Worm (Caenorhabditis elegans): ENCODE data around the gene srlf-10.

Gene srlf-10

ce11 chrIII:13383159-13383558 is 18.8 kb upstream of the srlf-10 start:
- no peak for TF ChIP-seq klf-2 (GFP tag; conservative IDR thresholded peaks at IDR 0.05)
- TF ChIP-seq flt-1 (GFP tag; IDR thresholded peaks at IDR 0.05), result no peak
- no peak for TF ChIP-seq tab-1 (GFP tag; IDR thresholded peaks at IDR 0.05)
- TF ChIP-seq med-1 (GFP tag; optimal IDR thresholded peaks at IDR 0.05; ENCODE audit: insufficient read depth), result no peak
- no peak for TF ChIP-seq T22C8.4 (GFP tag; IDR thresholded peaks at IDR 0.05)
- TF ChIP-seq ztf-29 (GFP tag; IDR thresholded peaks at IDR 0.05), result no peak
- TF ChIP-seq cog-1 (tag; optimal IDR thresholded peaks at IDR 0.05), result no peak
- no peak for TF ChIP-seq ref-1 (GFP tag; conservative IDR thresholded peaks at IDR 0.05)
- TF ChIP-seq ztf-23 (GFP tag; IDR thresholded peaks at IDR 0.05), result no peak

ce11 chrIII:13385850-13386249 is 16.2 kb upstream of the srlf-10 start, which contains the start of gene T03F6.4:
TSS of gene T03F6.4 (plus strand) at chrIII:13386150.
- no peak for TF ChIP-seq ztf-29 (GFP tag; IDR thresholded peaks at IDR 0.05)
- TF ChIP-seq med-1 (GFP tag; optimal IDR thresholded peaks at IDR 0.05; ENCODE audit: insufficient read depth), result no peak
- no peak for TF ChIP-seq ref-1 (GFP tag; conservative IDR thresholded peaks at IDR 0.05)
- TF ChIP-seq flt-1 (GFP tag; IDR thresholded peaks at IDR 0.05), result no peak
- no peak for TF ChIP-seq klf-2 (GFP tag; conservative IDR thresholded peaks at IDR 0.05)
- TF ChIP-seq cog-1 (tag; optimal IDR thresholded peaks at IDR 0.05), result no peak
- no peak for TF ChIP-seq T22C8.4 (GFP tag; IDR thresholded peaks at IDR 0.05)
- TF ChIP-seq ztf-23 (GFP tag; IDR thresholded peaks at IDR 0.05), result no peak
- TF ChIP-seq tab-1 (GFP tag; IDR thresholded peaks at IDR 0.05), result no peak

- TF ChIP-seq T22C8.4 (GFP tag; IDR thresholded peaks at IDR 0.05) (no peak), ztf-29 (GFP tag; IDR thresholded peaks at IDR 0.05) (no peak), flt-1 (GFP tag; IDR thresholded peaks at IDR 0.05) (no peak), klf-2 (GFP tag; conservative IDR thresholded peaks at IDR 0.05) (no peak), med-1 (GFP tag; optimal IDR thresholded peaks at IDR 0.05; ENCODE audit: insufficient read depth) (no peak), ref-1 (GFP tag; conservative IDR thresholded peaks at IDR 0.05) (no peak), cog-1 (tag; optimal IDR thresholded peaks at IDR 0.05) (no peak), tab-1 (GFP tag; IDR thresholded peaks at IDR 0.05) (no peak), ztf-23 (GFP tag; IDR thresholded peaks at IDR 0.05) (no peak)
Observed at ce11 chrIII:13388621-13389020, 13.4 kb upstream of the srlf-10 start.

DNA sequence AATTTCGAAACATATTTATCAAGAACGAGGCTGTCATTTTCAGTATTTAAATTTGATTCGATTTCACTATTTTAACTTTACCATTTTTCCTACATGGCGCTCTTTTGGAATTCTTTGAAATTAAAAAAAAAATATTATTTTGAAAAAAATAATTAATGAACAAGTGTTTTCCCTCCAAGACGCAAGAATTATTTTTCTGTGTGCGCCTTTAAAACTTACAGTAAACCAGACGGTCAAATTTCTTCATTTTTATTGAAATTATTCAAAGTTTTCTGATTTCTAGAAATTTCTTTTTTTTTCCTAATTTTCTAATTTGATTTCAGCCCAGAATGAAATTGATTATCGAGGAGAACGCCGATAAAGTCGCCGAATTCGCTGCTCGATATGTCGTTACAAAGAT is 12.9 kb upstream of the srlf-10 start, which contains the start of gene T03F6.3:
Gene T03F6.3 (plus strand): TSS at position 318 of the 400 bp plus-strand sequence.
- TF ChIP-seq flt-1 (GFP tag; IDR thresholded peaks at IDR 0.05), result no peak
- TF ChIP-seq tab-1 (GFP tag; IDR thresholded peaks at IDR 0.05), result no peak
- no peak for TF ChIP-seq ref-1 (GFP tag; conservative IDR thresholded peaks at IDR 0.05)
- TF ChIP-seq cog-1 (tag; optimal IDR thresholded peaks at IDR 0.05), result no peak
- TF ChIP-seq ztf-29 (GFP tag; IDR thresholded peaks at IDR 0.05), result no peak
- no peak for TF ChIP-seq T22C8.4 (GFP tag; IDR thresholded peaks at IDR 0.05)
- no peak for TF ChIP-seq med-1 (GFP tag; optimal IDR thresholded peaks at IDR 0.05; ENCODE audit: insufficient read depth)
- no peak for TF ChIP-seq klf-2 (GFP tag; conservative IDR thresholded peaks at IDR 0.05)
- TF ChIP-seq ztf-23 (GFP tag; IDR thresholded peaks at IDR 0.05), result no peak

DNA sequence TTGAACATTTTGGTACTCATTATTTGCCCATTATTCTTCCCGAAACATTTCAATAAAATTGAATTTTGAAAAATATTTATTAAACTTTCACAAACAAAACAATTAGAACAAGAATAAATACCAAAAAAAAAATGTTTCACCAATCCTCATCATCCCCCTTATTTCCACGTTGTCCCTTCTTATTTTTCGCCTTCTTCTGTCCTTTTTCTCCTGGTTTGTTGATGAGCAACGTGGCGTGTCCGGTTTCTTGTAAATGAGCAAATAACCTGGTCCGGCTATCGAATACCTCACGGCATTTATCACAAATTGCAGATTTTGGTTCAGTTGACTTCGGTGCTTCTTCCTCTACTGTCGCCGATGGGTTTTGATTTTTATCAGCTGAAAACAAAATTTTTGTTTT is 11.2 kb upstream of the srlf-10 start:
- TF ChIP-seq flt-1 (GFP tag; IDR thresholded peaks at IDR 0.05) (no peak), cog-1 (tag; optimal IDR thresholded peaks at IDR 0.05) (no peak), med-1 (GFP tag; optimal IDR thresholded peaks at IDR 0.05; ENCODE audit: insufficient read depth) (no peak), tab-1 (GFP tag; IDR thresholded peaks at IDR 0.05) (no peak), ztf-29 (GFP tag; IDR thresholded peaks at IDR 0.05) (no peak)

DNA sequence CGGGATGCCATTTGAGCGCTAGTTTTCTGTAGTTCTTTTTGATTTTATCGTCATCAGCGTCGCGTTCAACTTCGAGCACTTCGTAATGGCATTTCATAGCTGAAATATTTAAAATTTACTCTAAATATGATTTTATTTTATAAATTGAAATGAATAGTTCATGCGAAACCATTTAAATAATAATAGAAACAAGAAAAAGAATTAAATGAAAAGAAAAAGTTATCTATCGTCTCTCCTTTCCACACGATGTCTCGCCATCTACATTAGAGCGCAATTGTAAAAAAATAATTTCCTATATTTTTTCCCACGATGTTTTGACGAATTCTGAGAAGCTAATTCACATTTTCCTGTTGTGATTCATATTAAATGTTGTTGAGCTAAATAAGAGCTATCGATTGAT is 8.8 kb upstream of the srlf-10 start, which contains the start of gene dnj-17:
Gene dnj-17 (minus strand): TSS at position 101 of the 400 bp plus-strand sequence.
- TF ChIP-seq T22C8.4 (GFP tag; IDR thresholded peaks at IDR 0.05), result no peak

DNA sequence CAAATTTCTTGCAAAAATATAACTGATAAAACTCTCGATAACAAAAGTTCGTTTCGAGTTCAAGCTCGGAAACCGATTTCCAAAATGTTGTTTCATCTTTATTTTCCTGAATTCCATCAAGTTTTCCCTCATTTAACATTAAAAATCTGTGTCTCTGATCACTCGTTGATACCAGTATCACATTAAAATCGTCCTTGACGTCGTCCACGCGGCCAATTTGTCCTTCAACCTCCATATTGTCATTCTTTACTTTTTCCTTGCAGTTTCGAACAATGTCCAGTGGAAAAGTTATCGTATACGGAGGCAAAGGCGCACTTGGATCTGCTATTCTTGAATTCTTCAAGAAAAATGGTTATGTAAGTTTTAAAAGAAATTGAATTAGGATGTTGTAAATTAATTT is 8.4 kb upstream of the srlf-10 start, which contains the start of gene qdpr-1:
Gene qdpr-1 (plus strand): TSS at position 264 of the 400 bp plus-strand sequence.
- TF ChIP-seq ztf-23 (GFP tag; IDR thresholded peaks at IDR 0.05) (no peak), ref-1 (GFP tag; conservative IDR thresholded peaks at IDR 0.05) (no peak), ztf-29 (GFP tag; IDR thresholded peaks at IDR 0.05) (no peak), cog-1 (tag; optimal IDR thresholded peaks at IDR 0.05) (no peak), klf-2 (GFP tag; conservative IDR thresholded peaks at IDR 0.05) (no peak), flt-1 (GFP tag; IDR thresholded peaks at IDR 0.05) (no peak), T22C8.4 (GFP tag; IDR thresholded peaks at IDR 0.05) (no peak), med-1 (GFP tag; optimal IDR thresholded peaks at IDR 0.05; ENCODE audit: insufficient read depth) (no peak), tab-1 (GFP tag; IDR thresholded peaks at IDR 0.05) (no peak)

- no peak for TF ChIP-seq ztf-23 (GFP tag; IDR thresholded peaks at IDR 0.05)
Observed at ce11 chrIII:13395262-13395661, 6.7 kb upstream of the srlf-10 start, which contains the start of gene F11F1.1. TSS of gene F11F1.1 (plus strand) at chrIII:13395562.

- TF ChIP-seq cog-1 (tag; optimal IDR thresholded peaks at IDR 0.05) (no peak), ztf-29 (GFP tag; IDR thresholded peaks at IDR 0.05) (no peak), flt-1 (GFP tag; IDR thresholded peaks at IDR 0.05) (no peak), ztf-23 (GFP tag; IDR thresholded peaks at IDR 0.05) (no peak), klf-2 (GFP tag; conservative IDR thresholded peaks at IDR 0.05) (no peak), ref-1 (GFP tag; conservative IDR thresholded peaks at IDR 0.05) (no peak), tab-1 (GFP tag; IDR thresholded peaks at IDR 0.05) (no peak), T22C8.4 (GFP tag; IDR thresholded peaks at IDR 0.05) (no peak)
Observed at ce11 chrIII:13402934-13403333, 926 bp downstream of the srlf-10 start, which contains the start of gene mig-18. TSS of gene mig-18 (plus strand) at chrIII:13403234.

DNA sequence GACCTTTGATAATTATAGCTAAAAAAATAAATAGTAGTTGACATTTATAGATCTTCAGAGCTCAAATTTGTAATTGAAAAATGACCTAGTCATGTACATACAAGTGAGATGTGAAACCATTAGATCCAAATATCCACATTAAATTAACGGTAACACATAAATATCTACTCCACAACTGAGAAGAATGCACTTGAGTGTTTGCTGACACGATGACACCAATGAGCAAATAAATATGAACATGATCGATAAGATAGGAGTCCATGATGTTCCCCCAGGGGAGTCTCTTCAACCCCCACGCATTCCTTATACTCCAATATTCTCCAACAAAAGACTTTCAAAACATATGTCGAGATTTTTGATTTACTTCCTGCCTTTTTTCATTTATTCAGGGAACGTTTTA is 2.4 kb downstream of the srlf-10 start, which contains the start of gene ttr-52:
Gene ttr-52 (plus strand): TSS at position 301 of the 400 bp plus-strand sequence.
- TF ChIP-seq ztf-29 (GFP tag; IDR thresholded peaks at IDR 0.05) (no peak), cog-1 (tag; optimal IDR thresholded peaks at IDR 0.05) (no peak), ref-1 (GFP tag; conservative IDR thresholded peaks at IDR 0.05) (no peak), T22C8.4 (GFP tag; IDR thresholded peaks at IDR 0.05) (no peak), med-1 (GFP tag; optimal IDR thresholded peaks at IDR 0.05; ENCODE audit: insufficient read depth) (no peak), klf-2 (GFP tag; conservative IDR thresholded peaks at IDR 0.05) (no peak), tab-1 (GFP tag; IDR thresholded peaks at IDR 0.05) (no peak), ztf-23 (GFP tag; IDR thresholded peaks at IDR 0.05) (no peak), flt-1 (GFP tag; IDR thresholded peaks at IDR 0.05) (no peak)
